Worm (Caenorhabditis elegans) whole organism, L4 larva: Measurements from ENCODE around the gene C27B7.5.

Source experiments
- daf-8 ChIP-seq: fragments of 200-800 bp; sonication (Bioruptor generic); IDR thresholded peaks from 2 replicates; pipeline ENCODE4 v1.3.6; 2022; ENCODE audit warnings: missing genetic modification characterization, missing compliant biosample characterization
- jun-1 ChIP-seq: fragments of 150-350 bp; optimal IDR thresholded peaks from 2 replicates; lab custom pipeline; 2014; ENCODE audit warnings: missing biosample characterization, missing genetic modification reagents, missing genetic modification characterization
- lin-39 ChIP-seq: fragments of 150-350 bp; optimal IDR thresholded peaks from 2 replicates; lab custom pipeline; 2014; ENCODE audit warnings: missing biosample characterization, missing genetic modification reagents, missing genetic modification characterization
- nhr-48 ChIP-seq: sonication (generic microtip); optimal IDR thresholded peaks from 2 replicates; lab custom pipeline; 2016; ENCODE audit warnings: mild to moderate bottlenecking, missing genetic modification characterization, missing compliant biosample characterization
- rbr-2 ChIP-seq: sonication (generic microtip); optimal IDR thresholded peaks from 2 replicates; lab custom pipeline; 2016; ENCODE audit warnings: missing genotype, missing genetic modification characterization, missing compliant biosample characterization

DNA sequence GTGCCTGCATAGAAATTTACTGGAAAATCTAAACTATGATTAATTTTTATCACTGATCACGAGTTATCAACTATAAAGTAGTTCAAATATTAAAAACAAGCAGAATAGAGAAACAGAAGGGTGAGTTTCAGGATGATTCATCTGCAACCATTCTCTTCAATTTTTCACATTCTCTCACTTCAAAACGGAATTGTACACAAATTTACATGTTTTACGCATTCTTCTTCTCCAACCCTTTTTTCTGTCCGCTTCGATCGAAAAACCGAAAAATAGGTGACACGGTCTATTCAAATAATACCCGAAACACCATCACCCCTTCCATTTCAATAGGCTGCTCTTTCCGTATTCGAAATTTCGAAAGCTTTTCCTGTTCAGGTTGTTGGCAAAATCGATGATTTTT is 32.1 kb downstream of the C27B7.5 start, which contains the start of gene D1046.4:
- TF ChIP-seq jun-1 (tag; lab: Kevin White, UChicago) = no peak
- no peak for TF ChIP-seq daf-8 (GFP tag; lab: Robert Waterston, UW)
- TF ChIP-seq nhr-48 = no peak
- TF ChIP-seq rbr-2 (tag; lab: Kevin White, UChicago) = no peak
- TF ChIP-seq lin-39 (tag; lab: Kevin White, UChicago) = no peak
